Fruit fly (Drosophila melanogaster): Measurements from ENCODE around the gene CG44040.

Gene CG44040

dm6 chr3R:15288802-15289201 is 31.4 kb upstream of the CG44040 start:
- TF ChIP-seq pan (optimal IDR thresholded peaks at IDR 0.05) (no peak), CG8478 (optimal IDR thresholded peaks at IDR 0.05) (no peak), Dll (optimal IDR thresholded peaks at IDR 0.05) (no peak), EcR (GFP tag; optimal IDR thresholded peaks at IDR 0.05) (no peak), psq (optimal IDR thresholded peaks at IDR 0.05) (no peak), usp (GFP tag; optimal IDR thresholded peaks at IDR 0.05) (no peak)

- no peak for TF ChIP-seq CG8478 (optimal IDR thresholded peaks at IDR 0.05)
- peak; percentile 3 for TF ChIP-seq pan (optimal IDR thresholded peaks at IDR 0.05)
Measured at dm6 chr3R:15289828-15290641, 30.1 kb upstream of the CG44040 start.

- TF ChIP-seq CG8478 (optimal IDR thresholded peaks at IDR 0.05) (peak; percentile 2), Dll (optimal IDR thresholded peaks at IDR 0.05) (no peak)
Measured at dm6 chr3R:15290642-15291118, 29.5 kb upstream of the CG44040 start, which contains the start of gene CG45218. Gene CG45218 (minus strand): TSS chr3R:15290799.

- no peak for TF ChIP-seq psq (optimal IDR thresholded peaks at IDR 0.05)
- TF ChIP-seq CG8478 (optimal IDR thresholded peaks at IDR 0.05) = peak; percentile 76
Measured at dm6 chr3R:15291551-15292223, 28.5 kb upstream of the CG44040 start.

- TF ChIP-seq CG8478 (optimal IDR thresholded peaks at IDR 0.05) (no peak), pan (optimal IDR thresholded peaks at IDR 0.05) (no peak), psq (optimal IDR thresholded peaks at IDR 0.05) (no peak), Dll (optimal IDR thresholded peaks at IDR 0.05) (no peak), usp (GFP tag; optimal IDR thresholded peaks at IDR 0.05) (no peak), EcR (GFP tag; optimal IDR thresholded peaks at IDR 0.05) (no peak)
Measured at dm6 chr3R:15292241-15293004, 27.8 kb upstream of the CG44040 start.

dm6 chr3R:15293005-15293877 is 26.9 kb upstream of the CG44040 start:
- no peak for TF ChIP-seq psq (optimal IDR thresholded peaks at IDR 0.05)
- TF ChIP-seq usp (GFP tag; optimal IDR thresholded peaks at IDR 0.05) = no peak
- TF ChIP-seq CG8478 (optimal IDR thresholded peaks at IDR 0.05) = no peak
- no peak for TF ChIP-seq Dll (optimal IDR thresholded peaks at IDR 0.05)
- no peak for TF ChIP-seq EcR (GFP tag; optimal IDR thresholded peaks at IDR 0.05)
- TF ChIP-seq pan (optimal IDR thresholded peaks at IDR 0.05) = no peak

- TF ChIP-seq Dll (optimal IDR thresholded peaks at IDR 0.05) (no peak), CG8478 (optimal IDR thresholded peaks at IDR 0.05) (no peak), usp (GFP tag; optimal IDR thresholded peaks at IDR 0.05) (no peak), psq (optimal IDR thresholded peaks at IDR 0.05) (no peak), EcR (GFP tag; optimal IDR thresholded peaks at IDR 0.05) (no peak), pan (optimal IDR thresholded peaks at IDR 0.05) (no peak)
Measured at dm6 chr3R:15293878-15294350, 26.3 kb upstream of the CG44040 start.

dm6 chr3R:15297904-15298303 is 22.3 kb upstream of the CG44040 start:
- no peak for TF ChIP-seq CG8478 (optimal IDR thresholded peaks at IDR 0.05)
- no peak for TF ChIP-seq EcR (GFP tag; optimal IDR thresholded peaks at IDR 0.05)
- no peak for TF ChIP-seq usp (GFP tag; optimal IDR thresholded peaks at IDR 0.05)
- no peak for TF ChIP-seq Dll (optimal IDR thresholded peaks at IDR 0.05)
- no peak for TF ChIP-seq psq (optimal IDR thresholded peaks at IDR 0.05)
- no peak for TF ChIP-seq pan (optimal IDR thresholded peaks at IDR 0.05)

dm6 chr3R:15305246-15305645 is 14.9 kb upstream of the CG44040 start:
- TF ChIP-seq CG8478 (optimal IDR thresholded peaks at IDR 0.05) (no peak), Dll (optimal IDR thresholded peaks at IDR 0.05) (no peak), EcR (GFP tag; optimal IDR thresholded peaks at IDR 0.05) (no peak), psq (optimal IDR thresholded peaks at IDR 0.05) (no peak), pan (optimal IDR thresholded peaks at IDR 0.05) (no peak), usp (GFP tag; optimal IDR thresholded peaks at IDR 0.05) (no peak)

dm6 chr3R:15309924-15310323 is 10.3 kb upstream of the CG44040 start, which contains the start of gene Tm2:
Gene Tm2 (plus strand): TSS chr3R:15310193.
- TF ChIP-seq psq (optimal IDR thresholded peaks at IDR 0.05) = no peak
- no peak for TF ChIP-seq CG8478 (optimal IDR thresholded peaks at IDR 0.05)
- TF ChIP-seq Dll (optimal IDR thresholded peaks at IDR 0.05) = no peak
- no peak for TF ChIP-seq usp (GFP tag; optimal IDR thresholded peaks at IDR 0.05)
- no peak for TF ChIP-seq pan (optimal IDR thresholded peaks at IDR 0.05)

- no peak for TF ChIP-seq EcR (GFP tag; optimal IDR thresholded peaks at IDR 0.05)
- TF ChIP-seq Dll (optimal IDR thresholded peaks at IDR 0.05) = no peak
- TF ChIP-seq usp (GFP tag; optimal IDR thresholded peaks at IDR 0.05) = no peak
- TF ChIP-seq psq (optimal IDR thresholded peaks at IDR 0.05) = no peak
- no peak for TF ChIP-seq CG8478 (optimal IDR thresholded peaks at IDR 0.05)
- no peak for TF ChIP-seq pan (optimal IDR thresholded peaks at IDR 0.05)
Measured at dm6 chr3R:15310695-15311094, 9.5 kb upstream of the CG44040 start.
